Fruit fly (Drosophila melanogaster): Measurements from ENCODE around the gene GstD5.

DNA sequence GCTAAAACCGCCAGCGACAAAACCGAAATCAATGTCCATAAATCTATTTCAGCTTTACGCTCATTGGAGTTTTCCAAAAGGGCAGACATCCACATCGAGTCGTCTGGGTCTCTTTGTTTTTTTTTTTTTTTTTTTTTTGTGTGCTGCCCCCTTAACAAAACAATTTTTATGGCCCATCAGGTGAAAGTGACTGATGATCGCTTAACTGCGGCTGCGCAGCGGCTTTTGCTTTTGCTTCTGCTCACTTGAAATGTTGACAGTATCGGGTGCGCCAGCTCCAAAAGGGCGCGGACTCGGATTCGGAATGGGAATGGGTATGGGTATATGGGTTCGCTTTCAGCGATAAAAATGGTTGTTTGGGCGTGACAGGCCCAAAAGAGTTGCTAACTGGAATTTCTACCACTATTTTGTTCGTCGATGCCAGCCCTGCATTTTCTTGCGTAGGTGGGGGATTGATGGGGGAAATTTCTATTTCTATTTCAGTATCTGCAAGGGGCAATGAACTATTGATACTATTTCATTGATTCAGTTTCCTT is 13.5 kb upstream of the GstD5 start:
- TF ChIP-seq pan (optimal IDR thresholded peaks at IDR 0.05) (no peak), psq (optimal IDR thresholded peaks at IDR 0.05) (no peak), CG8478 (optimal IDR thresholded peaks at IDR 0.05) (no peak), usp (GFP tag; optimal IDR thresholded peaks at IDR 0.05) (no peak), EcR (GFP tag; optimal IDR thresholded peaks at IDR 0.05) (no peak), Dll (optimal IDR thresholded peaks at IDR 0.05) (no peak)

Data from whole organism.